Fruit fly (Drosophila melanogaster): ENCODE data around the gene CG12025.

CG12025 gene

dm6 chr3L:1881919-1882318 lies 16.7 kb downstream of the CG12025 start (continued):
- no peak for TF ChIP-seq CG43689 (GFP tag; IDR thresholded peaks at IDR 0.05)
- peak; percentile 3 for TF ChIP-seq gem (tag; optimal IDR thresholded peaks at IDR 0.05)
- TF ChIP-seq wor (GFP tag; IDR thresholded peaks at IDR 0.05): no peak
- TF ChIP-seq Abd-B (GFP tag; optimal IDR thresholded peaks at IDR 0.05): no peak
- no peak for TF ChIP-seq sna (GFP tag; IDR thresholded peaks at IDR 0.05; ENCODE audit: partially characterized antibody)
- no peak for TF ChIP-seq CG4854 (GFP tag; optimal IDR thresholded peaks at IDR 0.05)
- no peak for TF ChIP-seq gcm2 (GFP tag; optimal IDR thresholded peaks at IDR 0.05)
- TF ChIP-seq B-H1 (GFP tag; IDR thresholded peaks at IDR 0.05): no peak
- no peak for TF ChIP-seq MESR4 (GFP tag; optimal IDR thresholded peaks at IDR 0.05)
- TF ChIP-seq pho (GFP tag; optimal IDR thresholded peaks at IDR 0.05): no peak
- TF ChIP-seq CG18764 (GFP tag; optimal IDR thresholded peaks at IDR 0.05): no peak
- no peak for TF ChIP-seq ro (GFP tag; IDR thresholded peaks at IDR 0.05)
- TF ChIP-seq BtbVII (GFP tag; optimal IDR thresholded peaks at IDR 0.05): no peak
- TF ChIP-seq CrebB (tag; optimal IDR thresholded peaks at IDR 0.05): no peak
- no peak for TF ChIP-seq her (GFP tag; optimal IDR thresholded peaks at IDR 0.05)
- TF ChIP-seq CG13894 (tag; optimal IDR thresholded peaks at IDR 0.05): no peak
- no peak for TF ChIP-seq Hey (tag; optimal IDR thresholded peaks at IDR 0.05)
- no peak for TF ChIP-seq CG3995 (GFP tag; optimal IDR thresholded peaks at IDR 0.05)
- TF ChIP-seq ap (GFP tag; IDR thresholded peaks at IDR 0.05): no peak
- TF ChIP-seq fru (optimal IDR thresholded peaks at IDR 0.05): no peak

dm6 chr3L:1882868-1883554 lies 17.8 kb downstream of the CG12025 start, which contains the start of gene CG13937:
TSS of gene CG13937 (minus strand) at chr3L:1883041.
- TF ChIP-seq tap (tag; optimal IDR thresholded peaks at IDR 0.05) (peak; percentile 7), CG13287 (GFP tag; IDR thresholded peaks at IDR 0.05; ENCODE audit: partially characterized antibody) (peak; percentile 35; the same call in 1 of the 2 replicates), CG6272 (GFP tag; IDR thresholded peaks at IDR 0.05) (no peak), trh (GFP tag; optimal IDR thresholded peaks at IDR 0.05) (no peak), CG9727 (GFP tag; optimal IDR thresholded peaks at IDR 0.05) (no peak), D (optimal IDR thresholded peaks at IDR 0.05) (no peak), D (GFP tag; optimal IDR thresholded peaks at IDR 0.05) (no peak), tin (GFP tag; optimal IDR thresholded peaks at IDR 0.05) (no peak), CG11695 (GFP tag; IDR thresholded peaks at IDR 0.05) (0 out of 3 replicates have a peak, but pooled peaks have one; percentile 9), onecut (GFP tag; IDR thresholded peaks at IDR 0.05) (peak; percentile 38; the same call in 1 of the 2 replicates), CG16815 (GFP tag; optimal IDR thresholded peaks at IDR 0.05) (no peak), HHEX (GFP tag; optimal IDR thresholded peaks at IDR 0.05) (no peak), ewg (GFP tag; optimal IDR thresholded peaks at IDR 0.05) (peak; percentile 46), croc (GFP tag; conservative IDR thresholded peaks at IDR 0.05) (no peak), Mad (GFP tag; optimal IDR thresholded peaks at IDR 0.05) (no peak), sd (tag; optimal IDR thresholded peaks at IDR 0.05) (peak; percentile 55), BtbVII (GFP tag; optimal IDR thresholded peaks at IDR 0.05) (peak; percentile 25), CG12942 (GFP tag; optimal IDR thresholded peaks at IDR 0.05) (no peak), Dp (GFP tag; optimal IDR thresholded peaks at IDR 0.05) (no peak), hbn (GFP tag; IDR thresholded peaks at IDR 0.05; ENCODE audit: partially characterized antibody) (0 out of 2 replicates have a peak, but pooled peaks have one; percentile 32), chinmo (GFP tag; IDR thresholded peaks at IDR 0.05; ENCODE audit: partially characterized antibody) (0 out of 4 replicates have a peak, but pooled peaks have one; percentile 60), zen2 (GFP tag; IDR thresholded peaks at IDR 0.05; ENCODE audit: partially characterized antibody) (no peak), CG2129 (GFP tag; IDR thresholded peaks at IDR 0.05; ENCODE audit: partially characterized antibody) (no peak), bcd (GFP tag; optimal IDR thresholded peaks at IDR 0.05) (no peak), crol (GFP tag; IDR thresholded peaks at IDR 0.05) (peak; percentile 43; the same call in 1 of the 2 replicates), Fer1 (GFP tag; optimal IDR thresholded peaks at IDR 0.05) (peak; percentile 11), CG14965 (GFP tag; optimal IDR thresholded peaks at IDR 0.05; ENCODE audit: borderline replicate concordance) (no peak), CG2120 (GFP tag; optimal IDR thresholded peaks at IDR 0.05) (no peak), CG7928 (GFP tag; optimal IDR thresholded peaks at IDR 0.05) (no peak), tna (GFP tag; IDR thresholded peaks at IDR 0.05; ENCODE audit: partially characterized antibody) (0 out of 2 replicates have a peak, but pooled peaks have one; percentile 25), CG17612 (GFP tag; IDR thresholded peaks at IDR 0.05) (no peak)
